Worm (Caenorhabditis elegans): ENCODE data around the gene F22B8.3.

ce11 chrV:16090685-16091084 is at the start of gene F22B8.3:
- TF ChIP-seq ama-1 (optimal IDR thresholded peaks at IDR 0.05), result no peak
- TF ChIP-seq F13H6.1 (tag; optimal IDR thresholded peaks at IDR 0.05), result no peak
- no peak for TF ChIP-seq ztf-11 (tag; optimal IDR thresholded peaks at IDR 0.05)
- no peak for TF ChIP-seq unc-62 (GFP tag; optimal IDR thresholded peaks at IDR 0.05)
- no peak for TF ChIP-seq nhr-77 (tag; optimal IDR thresholded peaks at IDR 0.05)
- TF ChIP-seq egl-27 (tag; optimal IDR thresholded peaks at IDR 0.05), result no peak
- no peak for TF ChIP-seq nhr-12 (tag; optimal IDR thresholded peaks at IDR 0.05)
- TF ChIP-seq gmeb-1 (tag; optimal IDR thresholded peaks at IDR 0.05), result no peak

Data from whole organism, L2 larva.